Fruit fly (Drosophila melanogaster): ENCODE results near the gene CG45075.

CG45075 gene

dm6 chr2L:6076143-6076542, 15.1 kb upstream of the CG45075 start:
- TF ChIP-seq HLH3B (GFP tag; IDR thresholded peaks at IDR 0.05) (no peak), ro (GFP tag; IDR thresholded peaks at IDR 0.05) (no peak), Bgb (GFP tag; IDR thresholded peaks at IDR 0.05; ENCODE audit: partially characterized antibody) (no peak), Lhr (GFP tag; optimal IDR thresholded peaks at IDR 0.05) (no peak), ato (GFP tag; IDR thresholded peaks at IDR 0.05; ENCODE audit: partially characterized antibody) (peak; percentile 15; the same call in 1 of the 2 replicates), abd-A (tag; optimal IDR thresholded peaks at IDR 0.05) (peak; percentile 12), CG13424 (tag; optimal IDR thresholded peaks at IDR 0.05) (no peak), Vsx1 (GFP tag; optimal IDR thresholded peaks at IDR 0.05) (no peak), trem (tag; optimal IDR thresholded peaks at IDR 0.05) (no peak), knrl (GFP tag; IDR thresholded peaks at IDR 0.05; ENCODE audit: partially characterized antibody) (no peak), sd (tag; optimal IDR thresholded peaks at IDR 0.05) (peak; percentile 1), vvl (GFP tag; IDR thresholded peaks at IDR 0.05) (0 out of 2 replicates have a peak, but pooled peaks have one; percentile 25), CG9797 (GFP tag; optimal IDR thresholded peaks at IDR 0.05) (no peak), z (GFP tag; IDR thresholded peaks at IDR 0.05) (peak; percentile 97), so (GFP tag; IDR thresholded peaks at IDR 0.05) (no peak), CG33557 (GFP tag; optimal IDR thresholded peaks at IDR 0.05) (no peak), CG17359 (tag; optimal IDR thresholded peaks at IDR 0.05) (no peak), B-H2 (GFP tag; optimal IDR thresholded peaks at IDR 0.05) (no peak), HLHmδ (GFP tag; optimal IDR thresholded peaks at IDR 0.05) (no peak), CG1792 (GFP tag; optimal IDR thresholded peaks at IDR 0.05) (no peak), chinmo (GFP tag; IDR thresholded peaks at IDR 0.05; ENCODE audit: partially characterized antibody) (peak; percentile 81; the same call in 2 of the 4 replicates), repo (GFP tag; optimal IDR thresholded peaks at IDR 0.05) (no peak), Ssrp (tag; optimal IDR thresholded peaks at IDR 0.05) (no peak), CG5180 (GFP tag; optimal IDR thresholded peaks at IDR 0.05) (peak; percentile 40), Sox102F (GFP tag; optimal IDR thresholded peaks at IDR 0.05) (no peak), PHDP (tag; optimal IDR thresholded peaks at IDR 0.05) (no peak), wek (GFP tag; optimal IDR thresholded peaks at IDR 0.05) (no peak), Rfx (GFP tag; IDR thresholded peaks at IDR 0.05) (no peak), lilli (GFP tag; optimal IDR thresholded peaks at IDR 0.05) (no peak), dimm (GFP tag; IDR thresholded peaks at IDR 0.05) (no peak), cas (GFP tag; IDR thresholded peaks at IDR 0.05) (no peak), CG10321 (GFP tag; IDR thresholded peaks at IDR 0.05) (no peak), Pdp1 (GFP tag; optimal IDR thresholded peaks at IDR 0.05) (peak in 1 of 2 experiments; percentile 98), cg (GFP tag; optimal IDR thresholded peaks at IDR 0.05) (peak; percentile 71), CG32772 (GFP tag; IDR thresholded peaks at IDR 0.05) (no peak), run (tag; optimal IDR thresholded peaks at IDR 0.05) (no peak), Jarid2 (GFP tag; optimal IDR thresholded peaks at IDR 0.05) (no peak), ranshi (GFP tag; IDR thresholded peaks at IDR 0.05) (no peak), Hr3 (GFP tag; optimal IDR thresholded peaks at IDR 0.05) (no peak), tx (GFP tag; optimal IDR thresholded peaks at IDR 0.05) (no peak), Opbp (GFP tag; IDR thresholded peaks at IDR 0.05; ENCODE audit: partially characterized antibody) (no peak), CG16813 (GFP tag; IDR thresholded peaks at IDR 0.05; ENCODE audit: partially characterized antibody) (no peak), CG8765 (GFP tag; IDR thresholded peaks at IDR 0.05) (no peak), HmgD (GFP tag; optimal IDR thresholded peaks at IDR 0.05) (no peak), amos (GFP tag; IDR thresholded peaks at IDR 0.05; ENCODE audit: partially characterized antibody) (no peak), MESR4 (GFP tag; optimal IDR thresholded peaks at IDR 0.05) (no peak), insv (GFP tag; optimal IDR thresholded peaks at IDR 0.05) (peak in 1 of 2 experiments; percentile 90), sqz (GFP tag; optimal IDR thresholded peaks at IDR 0.05) (peak; percentile 90), CG5245 (GFP tag; optimal IDR thresholded peaks at IDR 0.05) (no peak), CG8944 (GFP tag; optimal IDR thresholded peaks at IDR 0.05) (no peak)

Data from whole organism, embryonic.